Worm (Caenorhabditis elegans): ENCODE measurements around the gene T25E4.2.
"Not testable (repeated sequence)": the region's sequence is repeated elsewhere in the genome, so short reads cannot be mapped to it uniquely, and the experiment has no call there.

DNA sequence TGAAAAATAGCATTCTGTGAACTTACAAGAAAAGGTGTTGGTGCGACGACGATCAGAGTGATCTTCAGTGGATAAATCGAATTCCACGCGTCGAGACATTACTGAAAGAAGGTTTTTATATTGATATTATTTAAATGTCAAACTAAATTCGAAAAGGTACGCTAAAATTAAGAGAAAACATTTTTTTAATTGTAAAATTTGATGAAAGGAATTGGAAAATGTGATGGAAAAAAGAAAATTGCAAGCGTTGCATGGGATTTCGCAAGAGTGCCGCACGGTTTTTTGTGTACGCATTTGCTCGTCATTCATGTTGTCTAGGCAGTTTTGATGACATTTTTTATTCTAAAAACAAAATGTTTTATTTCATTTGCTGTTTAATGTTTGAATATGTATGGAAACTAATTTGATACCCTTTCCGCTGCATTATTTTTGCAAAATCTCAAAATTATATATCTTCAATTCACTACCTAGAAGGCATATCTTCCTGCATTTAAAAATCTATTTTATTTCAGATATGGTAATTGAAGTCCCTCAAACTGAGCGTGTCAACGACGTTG lies 40.3 kb upstream of the T25E4.2 start, which contains the start of the genes eif-3.L and npl-4.2:
- TF ChIP-seq him-1, dao-5, W03F9.2 (tag; optimal IDR thresholded peaks at IDR 0.05): not testable (repeated sequence)

Measured in whole organism, L4/young adult.